Fruit fly (Drosophila melanogaster) whole organism, pupa: ENCODE measurements around the gene CG32228.

Source experiments
- CG10348 ChIP-seq: fragments of 200-800 bp; sonication (Bioruptor generic); IDR thresholded peaks from 2 replicates; pipeline ENCODE4 v1.3.6; 2022; ENCODE audit warnings: missing biosample characterization, missing genetic modification characterization
- CG4496 ChIP-seq: fragments of 200-800 bp; sonication (Bioruptor generic); IDR thresholded peaks from 3 replicates; pipeline ENCODE4 v1.3.6; 2022; ENCODE audit warnings: missing biosample characterization, missing genetic modification characterization
- EcR ChIP-seq: fragments of 200-800 bp; sonication (Bioruptor generic); optimal IDR thresholded peaks from 3 replicates; lab custom pipeline; 2019; ENCODE audit warnings: missing biosample characterization, missing genetic modification characterization, mild to moderate bottlenecking, moderate library complexity, missing genetic modification reagents
- gl ChIP-seq: fragments of 200-800 bp; sonication (Bioruptor generic); optimal IDR thresholded peaks from 2 replicates; lab custom pipeline; 2018; ENCODE audit warnings: missing biosample characterization, mild to moderate bottlenecking, missing genetic modification characterization

DNA sequence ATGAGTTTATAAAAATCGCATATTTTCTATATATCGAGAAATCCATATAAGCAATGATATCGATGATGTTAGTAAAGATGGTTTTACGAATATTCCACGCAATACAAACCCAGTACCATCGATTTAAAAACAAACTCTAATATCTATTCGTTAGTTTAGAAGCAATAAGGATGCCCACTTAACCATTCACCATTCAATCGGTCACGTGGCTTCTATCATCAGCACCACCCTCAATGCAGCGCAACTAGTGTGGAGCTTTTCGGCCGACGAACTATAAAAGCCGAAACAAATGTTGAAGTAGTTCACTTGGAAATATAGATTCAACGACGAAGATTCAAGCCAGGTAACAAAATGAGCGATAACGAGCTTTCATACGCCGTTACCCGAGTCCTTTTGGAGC lies 34.2 kb upstream of the CG32228 start, which contains the start of gene CG13813:
- no peak for TF ChIP-seq CG10348
- TF ChIP-seq gl (tag; lab: Kevin White, UChicago): no peak
- TF ChIP-seq EcR (GFP tag; lab: Kevin White, UChicago): no peak
- no peak for TF ChIP-seq CG4496 (GFP tag; lab: Robert Waterston, UW)
